Worm (Caenorhabditis elegans): Measurements from ENCODE around the gene F14H12.17.
A peak's percentile ranks its signal among the peaks of the same experiment; 100 is the strongest.

F14H12.17 gene

ce11 chrX:4371988-4372387, 8.9 kb upstream of the F14H12.17 start, which contains the start of gene R160.14:
Gene R160.14, minus strand, starts transcription at chrX:4372088.
- TF ChIP-seq saeg-2 (GFP tag; IDR thresholded peaks at IDR 0.05) (no peak), unc-62 (GFP tag; optimal IDR thresholded peaks at IDR 0.05 in 1 of 2) (peak in 1 of 2 experiments; percentile 48), unc-62 (tag; optimal IDR thresholded peaks at IDR 0.05) (no peak), aly-2 (tag; optimal IDR thresholded peaks at IDR 0.05) (no peak)

- TF ChIP-seq fkh-10 (GFP tag; optimal IDR thresholded peaks at IDR 0.05) (no peak), mes-2 (tag; optimal IDR thresholded peaks at IDR 0.05; ENCODE audit: poor library complexity, severe bottlenecking) (no peak), daf-12 (tag; optimal IDR thresholded peaks at IDR 0.05) (no peak), lin-15B (tag; optimal IDR thresholded peaks at IDR 0.05) (no peak), php-3 (GFP tag; IDR thresholded peaks at IDR 0.05) (no peak), lin-38 (GFP tag; IDR thresholded peaks at IDR 0.05) (no peak), ctbp-1 (GFP tag; IDR thresholded peaks at IDR 0.05) (no peak), skn-1 (tag; optimal IDR thresholded peaks at IDR 0.05) (no peak), attf-4 (tag; optimal IDR thresholded peaks at IDR 0.05) (no peak), zfp-3 (GFP tag; conservative IDR thresholded peaks at IDR 0.05) (no peak), daf-19 (GFP tag; conservative IDR thresholded peaks at IDR 0.05) (no peak), snpc-1.2 (GFP tag; IDR thresholded peaks at IDR 0.05) (no peak), nhr-11 (tag; optimal IDR thresholded peaks at IDR 0.05) (no peak), dpl-1 (GFP tag; optimal IDR thresholded peaks at IDR 0.05) (no peak)
These were observed 8.3 kb upstream of the F14H12.17 start, which contains the start of gene R160.13 for ce11 chrX:4371413-4371812. Gene R160.13, minus strand, starts transcription at chrX:4371513.

- TF ChIP-seq snpc-4 (tag; optimal IDR thresholded peaks at IDR 0.05) = no peak
- TF ChIP-seq php-3 (GFP tag; IDR thresholded peaks at IDR 0.05) = no peak
- no peak for TF ChIP-seq ztf-11 (tag; optimal IDR thresholded peaks at IDR 0.05)
- TF ChIP-seq hlh-11 (tag; optimal IDR thresholded peaks at IDR 0.05) = no peak
- TF ChIP-seq spr-3 (GFP tag; optimal IDR thresholded peaks at IDR 0.05) = no peak
- TF ChIP-seq zfp-3 (GFP tag; conservative IDR thresholded peaks at IDR 0.05) = no peak
- TF ChIP-seq skn-1 (tag; optimal IDR thresholded peaks at IDR 0.05) = no peak
- TF ChIP-seq madf-5 (GFP tag; IDR thresholded peaks at IDR 0.05) = no peak
- no peak for TF ChIP-seq ceh-28 (tag; optimal IDR thresholded peaks at IDR 0.05)
- no peak for TF ChIP-seq zip-11 (GFP tag; IDR thresholded peaks at IDR 0.05)
- TF ChIP-seq tag-97 (GFP tag; IDR thresholded peaks at IDR 0.05) = no peak
- no peak for TF ChIP-seq set-16 (GFP tag; IDR thresholded peaks at IDR 0.05)
- TF ChIP-seq R02D3.7 (tag; optimal IDR thresholded peaks at IDR 0.05) = no peak
- no peak for TF ChIP-seq cey-2 (tag; optimal IDR thresholded peaks at IDR 0.05; ENCODE audit: borderline replicate concordance, insufficient read depth)
- no peak for TF ChIP-seq ces-1 (GFP tag; optimal IDR thresholded peaks at IDR 0.05)
- no peak for TF ChIP-seq nhr-111 (GFP tag; optimal IDR thresholded peaks at IDR 0.05)
These were observed 7.7 kb upstream of the F14H12.17 start, which contains the start of gene R160.5 for ce11 chrX:4370756-4371155. Gene R160.5, minus strand, starts transcription at chrX:4370856.

- TF ChIP-seq ZK546.5 (tag; optimal IDR thresholded peaks at IDR 0.05) (no peak), Y5F2A.4 (GFP tag; optimal IDR thresholded peaks at IDR 0.05) (no peak), nhr-41 (GFP tag; IDR thresholded peaks at IDR 0.05) (no peak), nhr-48 (tag; optimal IDR thresholded peaks at IDR 0.05) (no peak), rbr-2 (tag; optimal IDR thresholded peaks at IDR 0.05) (no peak), dmd-6 (GFP tag; IDR thresholded peaks at IDR 0.05) (no peak), snpc-4 (tag; optimal IDR thresholded peaks at IDR 0.05) (no peak), ceh-32 (tag; optimal IDR thresholded peaks at IDR 0.05; ENCODE audit: poor library complexity) (no peak), lir-3 (tag; optimal IDR thresholded peaks at IDR 0.05) (no peak), hif-1 (tag; optimal IDR thresholded peaks at IDR 0.05) (no peak), vab-7 (GFP tag; IDR thresholded peaks at IDR 0.05) (no peak)
These were observed 5.7 kb upstream of the F14H12.17 start, which contains the start of gene R160.4 for ce11 chrX:4368800-4369199. Gene R160.4, minus strand, starts transcription at chrX:4368900.
